Fruit fly (Drosophila melanogaster) whole organism, wandering third instar larva: Measurements from ENCODE around the gene MED10.

Experiments used
- Sp1 ChIP-seq: fragments of 200-800 bp; sonication (Bioruptor generic); optimal IDR thresholded peaks from 3 replicates; lab custom pipeline; 2019; ENCODE audit warnings: missing biosample characterization, mild to moderate bottlenecking, missing genetic modification characterization, moderate library complexity
- fru ChIP-seq: fragments of 200-800 bp; sonication (Bioruptor generic); optimal IDR thresholded peaks from 3 replicates; lab custom pipeline; 2016; ENCODE audit warnings: missing biosample characterization, mild to moderate bottlenecking, missing genetic modification characterization
- usp ChIP-seq: fragments of >200 bp; optimal IDR thresholded peaks from 2 replicates; lab custom pipeline; 2017; ENCODE audit warnings: missing biosample characterization, missing genetic modification characterization

- peak; percentile 39 for TF ChIP-seq Sp1
- no peak for TF ChIP-seq usp (GFP tag; lab: Kevin White, UChicago)
- no peak for TF ChIP-seq fru (GFP tag; lab: Kevin White, UChicago)
Observed at dm6 chr3L:16231857-16232256, at the start of gene MED10, which contains the start of gene PDCD-5.
